Worm (Caenorhabditis elegans) whole organism, L1 larva: Measurements from ENCODE around the gene ZK512.10.
A peak's percentile ranks its signal among the peaks of the same experiment; 100 is the strongest.

Source experiments
- C04F5.9 ChIP-seq: sonication (generic microtip); optimal IDR thresholded peaks from 2 replicates; lab custom pipeline; 2016; ENCODE audit warnings: missing genetic modification characterization, missing compliant biosample characterization
- C34B4.2 ChIP-seq: sonication (generic microtip); optimal IDR thresholded peaks from 2 replicates; lab custom pipeline; 2017; ENCODE audit warnings: mild to moderate bottlenecking, missing genetic modification characterization, missing compliant biosample characterization
- F16B12.6 ChIP-seq: fragments of 150-350 bp; optimal IDR thresholded peaks from 2 replicates; lab custom pipeline; 2014; ENCODE audit warnings: missing biosample characterization, missing genetic modification characterization
- aha-1 ChIP-seq: fragments of 150-350 bp; optimal IDR thresholded peaks from 2 replicates; lab custom pipeline; 2014; ENCODE audit warnings: missing biosample characterization, missing genetic modification characterization
- blmp-1 ChIP-seq: fragments of 150-350 bp; optimal IDR thresholded peaks from 2 replicates; lab custom pipeline; 2014; ENCODE audit warnings: missing biosample characterization, missing genetic modification characterization
- ceh-63 ChIP-seq: fragments of 200-800 bp; sonication (Bioruptor generic); optimal IDR thresholded peaks from 2 replicates; lab custom pipeline; 2018; ENCODE audit warnings: mild to moderate bottlenecking, missing genetic modification characterization, missing compliant biosample characterization
- ceh-8 ChIP-seq: fragments of 200-800 bp; sonication (Bioruptor generic); optimal IDR thresholded peaks from 2 replicates; lab custom pipeline; 2018; ENCODE audit warnings: mild to moderate bottlenecking, missing genetic modification characterization, moderate library complexity, missing compliant biosample characterization
- ceh-82 ChIP-seq, 3 experiments: fragments of 150-350 bp in 1 of 3; sonication (generic microtip) in 2 of 3; optimal IDR thresholded peaks; 2 replicates each; lab custom pipeline; 2014 to 2017; ENCODE audit warnings: missing biosample characterization in 3 of 3, missing genetic modification characterization in 3 of 3
- ceh-90 ChIP-seq: sonication (generic microtip); optimal IDR thresholded peaks from 2 replicates; lab custom pipeline; 2016; ENCODE audit warnings: missing genetic modification characterization, missing compliant biosample characterization
- ces-1 ChIP-seq: fragments of 150-350 bp; optimal IDR thresholded peaks from 2 replicates; lab custom pipeline; 2014; ENCODE audit warnings: missing biosample characterization, missing genetic modification reagents, missing genetic modification characterization
- dpl-1 ChIP-seq, 3 experiments: fragments of 150-350 bp in 2 of 3; sonication (generic microtip) in 1 of 3; optimal IDR thresholded peaks; 2 replicates each; lab custom pipeline; 2014 to 2017; ENCODE audit warnings: missing biosample characterization in 3 of 3, missing genetic modification characterization in 3 of 3, missing genetic modification reagents in 3 of 3
- efl-1 ChIP-seq, 4 experiments: fragments of 150-350 bp; optimal IDR thresholded peaks in 3 of 4; peaks in 1 of 4; 1 replicate in 1 of 4; 2 replicates in 3 of 4; lab custom pipeline; 2014; ENCODE audit warnings: missing biosample characterization in 2 of 4, missing genetic modification characterization in 2 of 4, missing genetic modification reagents in 2 of 4
- egl-13 ChIP-seq: sonication (generic microtip); optimal IDR thresholded peaks from 2 replicates; lab custom pipeline; 2016; ENCODE audit warnings: missing genotype, missing genetic modification reagents, missing genetic modification characterization, missing compliant biosample characterization
- egl-27 ChIP-seq, 2 experiments: fragments of 150-350 bp in 1 of 2; sonication (generic microtip); optimal IDR thresholded peaks; 3 replicates each; lab custom pipeline; 2017 to 2018; ENCODE audit warnings: missing biosample characterization in 2 of 2, missing genetic modification characterization in 2 of 2, missing genetic modification reagents in 2 of 2
- elt-3 ChIP-seq, 6 experiments: fragments of 150-350 bp in 1 of 6; sonication (generic microtip); optimal IDR thresholded peaks; 2 replicates each; lab custom pipeline; 2017 to 2018; ENCODE audit warnings: missing biosample characterization in 6 of 6, missing genetic modification characterization in 6 of 6, inconsistent platforms in 1 of 6
- ets-5 ChIP-seq: fragments of 200-800 bp; sonication (Bioruptor generic); IDR thresholded peaks from 2 replicates; pipeline ENCODE4 v1.3.6; 2022; ENCODE audit warnings: missing genetic modification characterization, missing compliant biosample characterization
- grh-1 ChIP-seq: fragments of 200-800 bp; sonication (Bioruptor generic); IDR thresholded peaks from 2 replicates; pipeline ENCODE4 v1.3.6; 2022; ENCODE audit warnings: missing genetic modification reagents, missing genetic modification characterization, missing compliant biosample characterization
- hlh-17 ChIP-seq: fragments of 200-800 bp; sonication (Bioruptor generic); optimal IDR thresholded peaks from 2 replicates; lab custom pipeline; 2018; ENCODE audit warnings: missing genetic modification characterization, mild to moderate bottlenecking, missing compliant biosample characterization, moderate library complexity, borderline replicate concordance
- hlh-4 ChIP-seq: sonication (generic microtip); optimal IDR thresholded peaks from 2 replicates; lab custom pipeline; 2016; ENCODE audit warnings: mild to moderate bottlenecking, missing genetic modification characterization, missing compliant biosample characterization
- irx-1 ChIP-seq: sonication (generic microtip); optimal IDR thresholded peaks from 2 replicates; lab custom pipeline; 2016; ENCODE audit warnings: missing genetic modification characterization, missing compliant biosample characterization
- isw-1 ChIP-seq: fragments of 200-800 bp; sonication (Bioruptor generic); IDR thresholded peaks from 2 replicates; pipeline ENCODE4 v1.3.6; 2022; ENCODE audit warnings: missing genetic modification characterization, missing compliant biosample characterization
- jun-1 ChIP-seq: fragments of 150-350 bp; optimal IDR thresholded peaks from 2 replicates; lab custom pipeline; 2014; ENCODE audit warnings: missing biosample characterization, missing genetic modification reagents, missing genetic modification characterization
- lin-13 ChIP-seq: fragments of 150-350 bp; optimal IDR thresholded peaks from 2 replicates; lab custom pipeline; 2014; ENCODE audit warnings: missing biosample characterization, missing genetic modification reagents, missing genetic modification characterization
- lin-14 ChIP-seq: fragments of 200-800 bp; sonication (Bioruptor generic); optimal IDR thresholded peaks from 2 replicates; lab custom pipeline; 2018; ENCODE audit warnings: mild to moderate bottlenecking, missing genetic modification characterization, moderate library complexity, missing compliant biosample characterization
- lin-15B ChIP-seq: fragments of 150-350 bp; sonication (generic microtip); optimal IDR thresholded peaks from 3 replicates; lab custom pipeline; 2014; ENCODE audit warnings: missing biosample characterization, missing genetic modification characterization
- lsy-2 ChIP-seq, 2 experiments: fragments of 150-350 bp; optimal IDR thresholded peaks; 2 replicates each; lab custom pipeline; 2014; ENCODE audit warnings: missing biosample characterization in 2 of 2, missing genetic modification characterization in 2 of 2
- mab-9 ChIP-seq: fragments of 200-800 bp; sonication (Bioruptor generic); IDR thresholded peaks from 2 replicates; pipeline ENCODE4 v1.3.6; 2022; ENCODE audit warnings: missing genetic modification reagents, missing genetic modification characterization, missing compliant biosample characterization
- mdl-1 ChIP-seq, 2 experiments: fragments of 150-350 bp; optimal IDR thresholded peaks; 2 replicates each; lab custom pipeline; 2014 to 2017; ENCODE audit warnings: missing biosample characterization in 2 of 2, missing genetic modification characterization in 2 of 2, inconsistent platforms in 1 of 2
- mef-2 ChIP-seq: fragments of 150-350 bp; optimal IDR thresholded peaks from 2 replicates; lab custom pipeline; 2014; ENCODE audit warnings: missing biosample characterization, missing genetic modification characterization
- mep-1 ChIP-seq: fragments of 150-350 bp; optimal IDR thresholded peaks from 2 replicates; lab custom pipeline; 2014; ENCODE audit warnings: missing biosample characterization, missing genetic modification characterization
- nhr-19 ChIP-seq: fragments of 200-800 bp; sonication (Bioruptor generic); conservative IDR thresholded peaks from 2 replicates; pipeline ENCODE4 v1.3.6; 2022; ENCODE audit warnings: missing genetic modification characterization, missing compliant biosample characterization
- nhr-237 ChIP-seq: fragments of 150-350 bp; optimal IDR thresholded peaks from 2 replicates; lab custom pipeline; 2014; ENCODE audit warnings: missing biosample characterization, missing genetic modification characterization
- nhr-28 ChIP-seq: fragments of 150-350 bp; optimal IDR thresholded peaks from 2 replicates; lab custom pipeline; 2014; ENCODE audit warnings: missing biosample characterization, missing genetic modification characterization
- nhr-76 ChIP-seq: sonication (generic microtip); optimal IDR thresholded peaks from 2 replicates; lab custom pipeline; 2017; ENCODE audit warnings: missing biosample characterization, missing genetic modification characterization
- nhr-77 ChIP-seq: fragments of 150-350 bp; optimal IDR thresholded peaks from 2 replicates; lab custom pipeline; 2014; ENCODE audit warnings: missing biosample characterization, missing genetic modification characterization
- nhr-84 ChIP-seq: sonication (generic microtip); optimal IDR thresholded peaks from 2 replicates; lab custom pipeline; 2017; ENCODE audit warnings: missing biosample characterization, missing genetic modification characterization
- nhr-85 ChIP-seq: sonication (generic microtip); peaks from one replicate; lab custom pipeline; 2016; ENCODE audit warnings: missing genetic modification characterization, inconsistent platforms, missing compliant biosample characterization
- nhr-90 ChIP-seq: sonication (generic microtip); optimal IDR thresholded peaks from 2 replicates; lab custom pipeline; 2016; ENCODE audit warnings: mild to moderate bottlenecking, missing genetic modification characterization, missing compliant biosample characterization; ENCODE audit not compliant: poor library complexity
- pax-3 ChIP-seq: fragments of 200-800 bp; sonication (Bioruptor generic); optimal IDR thresholded peaks from 2 replicates; lab custom pipeline; 2018; ENCODE audit warnings: mild to moderate bottlenecking, missing genetic modification characterization, moderate library complexity, missing compliant biosample characterization
- skn-1 ChIP-seq: fragments of 150-350 bp; optimal IDR thresholded peaks from 2 replicates; lab custom pipeline; 2014; ENCODE audit warnings: missing biosample characterization, missing genetic modification characterization
- snpc-4 ChIP-seq: fragments of 150-350 bp; optimal IDR thresholded peaks from 2 replicates; lab custom pipeline; 2014; ENCODE audit warnings: missing biosample characterization, missing genetic modification characterization
- sox-4 ChIP-seq: sonication (generic microtip); optimal IDR thresholded peaks from 2 replicates; lab custom pipeline; 2016; ENCODE audit warnings: missing genetic modification characterization, missing compliant biosample characterization
- swsn-7 ChIP-seq: sonication (generic microtip); optimal IDR thresholded peaks from 2 replicates; lab custom pipeline; 2016; ENCODE audit warnings: missing genetic modification characterization, missing compliant biosample characterization
- tbx-2 ChIP-seq: sonication (generic microtip); optimal IDR thresholded peaks from 2 replicates; lab custom pipeline; 2016; ENCODE audit warnings: missing genetic modification characterization, missing compliant biosample characterization
- tlp-1 ChIP-seq: fragments of 150-350 bp; optimal IDR thresholded peaks from 2 replicates; lab custom pipeline; 2014; ENCODE audit warnings: missing biosample characterization, missing genetic modification characterization
- unc-130 ChIP-seq: fragments of 150-350 bp; optimal IDR thresholded peaks from 2 replicates; lab custom pipeline; 2017; ENCODE audit warnings: missing biosample characterization, missing genetic modification characterization, inconsistent platforms
- unc-62 ChIP-seq: fragments of 150-350 bp; optimal IDR thresholded peaks from 2 replicates; lab custom pipeline; 2014; ENCODE audit warnings: missing biosample characterization, missing genetic modification reagents, missing genetic modification characterization
- unc-98 ChIP-seq: fragments of 200-800 bp; sonication (Bioruptor generic); IDR thresholded peaks from 2 replicates; pipeline ENCODE4 v1.3.6; 2022; ENCODE audit warnings: missing genetic modification characterization, missing compliant biosample characterization
- vab-15 ChIP-seq: sonication (generic microtip); optimal IDR thresholded peaks from 2 replicates; lab custom pipeline; 2017; ENCODE audit warnings: missing genotype, mild to moderate bottlenecking, missing genetic modification characterization, missing compliant biosample characterization
- xbp-1 ChIP-seq: sonication (generic microtip); optimal IDR thresholded peaks from 2 replicates; lab custom pipeline; 2016; ENCODE audit warnings: missing genetic modification characterization, missing compliant biosample characterization
- zip-4 ChIP-seq: fragments of 200-800 bp; sonication (Bioruptor generic); optimal IDR thresholded peaks from 2 replicates; lab custom pipeline; 2018; ENCODE audit warnings: mild to moderate bottlenecking, missing genetic modification characterization, moderate library complexity, missing compliant biosample characterization

The ZK512.10 gene

DNA sequence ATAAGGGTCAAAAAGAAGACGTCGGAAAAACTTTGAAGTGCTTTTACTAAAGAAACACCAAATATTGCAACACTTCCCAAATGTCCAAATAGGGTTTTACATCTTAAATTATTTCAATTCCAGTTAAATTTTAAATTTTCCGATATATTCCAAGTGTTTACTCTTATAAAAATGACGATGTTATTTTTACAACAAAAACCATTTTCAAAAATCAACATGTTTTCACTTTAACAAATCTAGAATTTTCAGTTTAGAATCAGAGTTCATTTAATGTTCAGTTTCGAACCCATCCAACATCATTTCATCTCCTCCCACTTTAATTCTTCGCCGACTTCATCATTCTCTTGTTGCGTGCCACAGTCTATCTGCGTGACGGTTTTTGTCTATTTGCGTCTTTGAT, 27.0 kb upstream of the ZK512.10 start, which contains the start of gene dos-1:
Gene dos-1, plus strand, starts transcription at position 301 of the 400 bp plus-strand sequence.
- no peak for TF ChIP-seq C34B4.2 (tag; lab: Kevin White, UChicago)
- no peak for TF ChIP-seq lin-15B (tag; lab: Kevin White, UChicago)

DNA sequence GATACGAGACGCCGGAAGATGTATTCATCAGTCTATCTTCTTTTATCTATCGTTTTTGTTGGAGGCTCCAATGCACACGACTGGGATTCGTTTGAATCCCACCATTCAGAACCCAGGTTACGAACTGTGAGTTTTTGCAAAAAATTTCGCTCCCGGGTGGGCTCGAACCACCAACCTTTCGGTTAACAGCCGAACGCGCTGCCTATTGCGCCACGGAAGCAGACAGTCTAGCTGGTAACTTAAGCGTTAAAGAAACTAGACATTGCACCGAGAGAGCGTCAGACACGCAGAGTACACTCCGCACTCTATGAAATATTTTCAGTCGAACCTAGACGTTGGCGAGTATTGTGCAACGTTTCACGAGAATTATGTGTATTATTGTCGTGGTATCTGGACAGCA, 26.6 kb upstream of the ZK512.10 start:
- TF ChIP-seq grh-1 (GFP tag; lab: Robert Waterston, UW) (peak; percentile 43; the same call in 1 of the 2 replicates), nhr-76 (no peak), ceh-63 (GFP tag; lab: Kevin White, UChicago) (no peak), ces-1 (GFP tag; lab: Kevin White, UChicago) (no peak), egl-27 (tag; optimal IDR thresholded peaks at IDR 0.05; lab: Kevin White, UChicago) (no peak), swsn-7 (tag; lab: Kevin White, UChicago) (no peak), sox-4 (tag; lab: Kevin White, UChicago) (no peak), vab-15 (tag; lab: Kevin White, UChicago) (no peak), ceh-90 (no peak), nhr-90 (tag; lab: Kevin White, UChicago) (peak; percentile 66), jun-1 (tag; lab: Kevin White, UChicago) (peak; percentile 26), pax-3 (tag; lab: Kevin White, UChicago) (no peak), lin-15B (tag; lab: Kevin White, UChicago) (no peak), blmp-1 (tag; lab: Kevin White, UChicago) (no peak), lin-14 (GFP tag; lab: Kevin White, UChicago) (peak; percentile 9), unc-98 (GFP tag; lab: Robert Waterston, UW) (no peak), zip-4 (peak; percentile 17), aha-1 (no peak), nhr-77 (tag; lab: Kevin White, UChicago) (peak; percentile 8), F16B12.6 (tag; lab: Kevin White, UChicago) (peak; percentile 6), egl-13 (tag; lab: Kevin White, UChicago) (no peak), unc-62 (no peak), nhr-85 (tag; lab: Kevin White, UChicago) (no peak), lin-13 (GFP tag; lab: Kevin White, UChicago) (no peak), hlh-17 (GFP tag; lab: Kevin White, UChicago) (no peak), tlp-1 (tag; lab: Kevin White, UChicago) (no peak), dpl-1 (GFP tag; optimal IDR thresholded peaks at IDR 0.05; lab: Kevin White, UChicago) (peak; percentile 4 to 40 (median 30)), nhr-19 (GFP tag; lab: Robert Waterston, UW) (peak; percentile 66), nhr-84 (tag; lab: Kevin White, UChicago) (no peak), ceh-82 (tag; optimal IDR thresholded peaks at IDR 0.05; lab: Kevin White, UChicago) (peak in 1 of 3 experiments; percentile 39), nhr-237 (tag; lab: Kevin White, UChicago) (no peak), isw-1 (GFP tag; lab: Robert Waterston, UW) (no peak), lsy-2 (tag; optimal IDR thresholded peaks at IDR 0.05; lab: Kevin White, UChicago) (no peak), C34B4.2 (tag; lab: Kevin White, UChicago) (no peak), mep-1 (tag; lab: Kevin White, UChicago) (no peak), skn-1 (tag; lab: Kevin White, UChicago) (no peak), ceh-8 (no peak), unc-130 (tag; lab: Kevin White, UChicago) (no peak), nhr-28 (tag; lab: Kevin White, UChicago) (no peak), xbp-1 (tag; lab: Kevin White, UChicago) (peak; percentile 18), tbx-2 (tag; lab: Kevin White, UChicago) (no peak), ets-5 (GFP tag; lab: Robert Waterston, UW) (no peak), mab-9 (GFP tag; lab: Robert Waterston, UW) (no peak), snpc-4 (tag; lab: Kevin White, UChicago) (peak; percentile 29), irx-1 (no peak), mef-2 (no peak), C04F5.9 (no peak), hlh-4 (no peak), efl-1 (optimal IDR thresholded peaks at IDR 0.05; lab: Kevin White, UChicago) (peak; percentile 31 to 50), efl-1 (GFP tag; optimal IDR thresholded peaks at IDR 0.05 in 1 of 2; lab: Kevin White, UChicago) (peak; percentile 12 to 94), elt-3 (tag; optimal IDR thresholded peaks at IDR 0.05; lab: Kevin White, UChicago) (no peak), mdl-1 (tag; optimal IDR thresholded peaks at IDR 0.05; lab: Kevin White, UChicago) (no peak)
